Worm (Caenorhabditis elegans) whole organism, L3 larva: ENCODE data around the gene ZC262.2.

Experiments used
- ama-1 ChIP-seq: fragments of 150-350 bp; optimal IDR thresholded peaks from 2 replicates; lab custom pipeline; 2018
- elt-3 ChIP-seq, 3 experiments: fragments of 150-350 bp in 1 of 3; sonication (generic microtip) in 2 of 3; optimal IDR thresholded peaks; 2 replicates in 2 of 3; 4 replicates in 1 of 3; lab custom pipeline; 2014 to 2017; ENCODE audit warnings: missing biosample characterization in 3 of 3, missing genetic modification characterization in 3 of 3
- nhr-12 ChIP-seq: fragments of 150-350 bp; optimal IDR thresholded peaks from 2 replicates; lab custom pipeline; 2014; ENCODE audit warnings: missing biosample characterization, missing genetic modification characterization
- nhr-25 ChIP-seq: sonication (generic microtip); optimal IDR thresholded peaks from 2 replicates; lab custom pipeline; 2017; ENCODE audit warnings: missing biosample characterization, missing genetic modification characterization
- nhr-67 ChIP-seq: fragments of 150-350 bp; optimal IDR thresholded peaks from 2 replicates; lab custom pipeline; 2014; ENCODE audit warnings: missing biosample characterization, missing genetic modification characterization
- pqm-1 ChIP-seq: fragments of 150-350 bp; optimal IDR thresholded peaks from 2 replicates; lab custom pipeline; 2017; ENCODE audit warnings: missing biosample characterization, missing genetic modification characterization, inconsistent platforms
- skn-1 ChIP-seq: fragments of 150-350 bp; optimal IDR thresholded peaks from 2 replicates; lab custom pipeline; 2014; ENCODE audit warnings: missing biosample characterization, missing genetic modification characterization
- snpc-4 ChIP-seq: fragments of 150-350 bp; optimal IDR thresholded peaks from 2 replicates; lab custom pipeline; 2014; ENCODE audit warnings: missing biosample characterization, missing genetic modification characterization
- tbx-2 ChIP-seq: sonication (generic microtip); optimal IDR thresholded peaks from 2 replicates; lab custom pipeline; 2016; ENCODE audit warnings: mild to moderate bottlenecking, missing genetic modification characterization, missing compliant biosample characterization
- zag-1 ChIP-seq: fragments of 150-350 bp; optimal IDR thresholded peaks from 2 replicates; lab custom pipeline; 2014; ENCODE audit warnings: missing biosample characterization, missing genetic modification characterization
- ztf-11 ChIP-seq: fragments of 150-350 bp; optimal IDR thresholded peaks from 2 replicates; lab custom pipeline; 2014; ENCODE audit warnings: missing biosample characterization, missing genetic modification characterization

DNA sequence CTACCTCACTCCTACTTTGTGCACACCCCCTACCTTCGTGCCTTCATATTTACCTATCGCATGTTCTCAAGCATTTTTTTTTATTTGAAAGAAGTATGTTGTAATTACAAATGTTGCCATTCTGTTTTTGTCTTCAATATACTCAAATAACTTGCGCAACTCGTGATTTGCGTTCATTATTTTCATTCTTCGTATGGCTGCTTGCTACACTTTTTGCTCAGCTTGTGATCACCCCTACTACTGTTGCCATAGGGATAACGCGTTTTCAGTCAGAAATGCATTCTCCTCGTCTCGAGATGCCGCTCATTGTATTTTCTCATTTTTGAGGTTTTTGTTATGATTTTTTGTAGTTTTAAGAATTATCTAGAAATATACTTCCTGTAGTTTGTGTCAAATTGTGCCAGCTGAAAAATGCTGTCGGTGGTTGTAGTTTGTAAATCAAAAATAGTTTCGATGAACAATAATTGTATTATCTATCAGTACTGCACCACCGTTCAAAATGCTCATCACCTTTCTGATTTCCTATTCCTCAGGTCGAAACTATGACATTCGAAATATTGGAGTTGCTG lies 9.1 kb upstream of the ZC262.2 start, which contains the start of gene F10E9.1:
- TF ChIP-seq nhr-12 (no peak), ztf-11 (tag; lab: Kevin White, UChicago) (no peak), snpc-4 (tag; lab: Kevin White, UChicago) (no peak), skn-1 (no peak), nhr-67 (no peak), pqm-1 (no peak), ama-1 (no peak), tbx-2 (no peak), elt-3 (tag; optimal IDR thresholded peaks at IDR 0.05; lab: Kevin White, UChicago) (no peak), nhr-25 (tag; lab: Kevin White, UChicago) (no peak), zag-1 (no peak)
